Worm (Caenorhabditis elegans) whole organism, L4 larva: ENCODE results near the gene F22F1.2.

Experiments
- D1046.2 ChIP-seq: fragments of 200-800 bp; sonication (Bioruptor generic); IDR thresholded peaks from 2 replicates; pipeline ENCODE4 v1.3.6; 2022; ENCODE audit warnings: missing genetic modification characterization, missing compliant biosample characterization
- F37D6.2 ChIP-seq: sonication (generic microtip); optimal IDR thresholded peaks from 2 replicates; lab custom pipeline; 2016; ENCODE audit warnings: mild to moderate bottlenecking, missing genetic modification characterization, missing compliant biosample characterization
- F49E8.2 ChIP-seq: sonication (generic microtip); optimal IDR thresholded peaks from 2 replicates; lab custom pipeline; 2016; ENCODE audit warnings: missing compliant biosample characterization, mild to moderate bottlenecking, missing genetic modification characterization, borderline replicate concordance
- Y105C5A.15 ChIP-seq: fragments of 200-800 bp; sonication (Bioruptor generic); IDR thresholded peaks from 2 replicates; pipeline ENCODE4 v1.3.6; 2022; ENCODE audit warnings: missing genetic modification characterization, missing compliant biosample characterization
- Y5F2A.4 ChIP-seq: fragments of 200-800 bp; sonication (Bioruptor generic); optimal IDR thresholded peaks from 2 replicates; lab custom pipeline; 2018; ENCODE audit warnings: mild to moderate bottlenecking, missing genetic modification characterization, missing compliant biosample characterization
- ZK337.2 ChIP-seq: fragments of 200-800 bp; sonication (Bioruptor generic); IDR thresholded peaks from 2 replicates; pipeline ENCODE4 v1.3.6; 2022; ENCODE audit warnings: missing genetic modification reagents, missing genetic modification characterization, missing compliant biosample characterization
- ZK546.5 ChIP-seq, 2 experiments: sonication (generic microtip); optimal IDR thresholded peaks; 2 replicates each; lab custom pipeline; 2017; ENCODE audit warnings: missing biosample characterization in 2 of 2, missing genetic modification characterization in 2 of 2
- aly-2 ChIP-seq: sonication (generic microtip); optimal IDR thresholded peaks from 2 replicates; lab custom pipeline; 2018; ENCODE audit warnings: missing biosample characterization, missing genetic modification characterization
- ama-1 ChIP-seq: fragments of 150-350 bp; optimal IDR thresholded peaks from 2 replicates; lab custom pipeline; 2014; ENCODE audit warnings: inconsistent platforms, mixed read lengths
- arid-1 ChIP-seq: fragments of 200-800 bp; sonication (Bioruptor generic); conservative IDR thresholded peaks from 2 replicates; pipeline ENCODE4 v1.3.6; 2022; ENCODE audit warnings: missing genetic modification reagents, missing genetic modification characterization, missing compliant biosample characterization
- ceh-20 ChIP-seq: fragments of 200-800 bp; sonication (Bioruptor generic); IDR thresholded peaks from 2 replicates; pipeline ENCODE4 v1.3.6; 2022; ENCODE audit warnings: missing genetic modification reagents, missing genetic modification characterization, missing compliant biosample characterization
- ceh-32 ChIP-seq: sonication (generic microtip); optimal IDR thresholded peaks from 2 replicates; lab custom pipeline; 2016; ENCODE audit warnings: mild to moderate bottlenecking, missing genetic modification characterization, missing compliant biosample characterization; ENCODE audit not compliant: poor library complexity
- ces-1 ChIP-seq: fragments of 150-350 bp; sonication (generic microtip); optimal IDR thresholded peaks from 4 replicates; lab custom pipeline; 2014; ENCODE audit warnings: missing biosample characterization, missing genetic modification reagents, missing genetic modification characterization
- daf-12 ChIP-seq: fragments of 150-350 bp; optimal IDR thresholded peaks from 2 replicates; lab custom pipeline; 2014; ENCODE audit warnings: missing biosample characterization, missing genetic modification reagents, missing genetic modification characterization
- daf-19 ChIP-seq: fragments of 200-800 bp; sonication (Bioruptor generic); conservative IDR thresholded peaks from 2 replicates; pipeline ENCODE4 v1.3.6; 2022; ENCODE audit warnings: missing genetic modification characterization, missing compliant biosample characterization
- daf-8 ChIP-seq: fragments of 200-800 bp; sonication (Bioruptor generic); IDR thresholded peaks from 2 replicates; pipeline ENCODE4 v1.3.6; 2022; ENCODE audit warnings: missing genetic modification characterization, missing compliant biosample characterization
- dmd-6 ChIP-seq: fragments of 200-800 bp; sonication (Bioruptor generic); IDR thresholded peaks from 2 replicates; pipeline ENCODE4 v1.3.6; 2022; ENCODE audit warnings: missing genetic modification reagents, missing genetic modification characterization, missing compliant biosample characterization
- dmd-8 ChIP-seq: fragments of 200-800 bp; sonication (Bioruptor generic); IDR thresholded peaks from 2 replicates; pipeline ENCODE4 v1.3.6; 2022; ENCODE audit warnings: missing genetic modification characterization, missing compliant biosample characterization
- dmd-9 ChIP-seq: fragments of 200-800 bp; sonication (Bioruptor generic); IDR thresholded peaks from 2 replicates; pipeline ENCODE4 v1.3.6; 2022; ENCODE audit warnings: missing genetic modification reagents, missing genetic modification characterization, missing compliant biosample characterization
- dpl-1 ChIP-seq: fragments of 150-350 bp; optimal IDR thresholded peaks from 2 replicates; lab custom pipeline; 2014; ENCODE audit warnings: missing biosample characterization, missing genetic modification reagents, missing genetic modification characterization
- dve-1 ChIP-seq: sonication (generic microtip); optimal IDR thresholded peaks from 2 replicates; lab custom pipeline; 2017; ENCODE audit warnings: antibody characterized with exemption, mild to moderate bottlenecking, missing genetic modification characterization, missing compliant biosample characterization; ENCODE audit not compliant: insufficient read depth
- egl-27 ChIP-seq: sonication (generic microtip); optimal IDR thresholded peaks from 3 replicates; lab custom pipeline; 2017; ENCODE audit warnings: missing biosample characterization, missing genetic modification reagents, missing genetic modification characterization
- egl-43 ChIP-seq: fragments of 200-800 bp; sonication (Bioruptor generic); IDR thresholded peaks from 2 replicates; pipeline ENCODE4 v1.3.6; 2022; ENCODE audit warnings: missing genetic modification reagents, missing genetic modification characterization, missing compliant biosample characterization
- hif-1 ChIP-seq, 2 experiments: sonication (generic microtip); optimal IDR thresholded peaks; 2 replicates each; lab custom pipeline; 2016 to 2017; ENCODE audit warnings: missing compliant biosample characterization in 2 of 2, missing genetic modification characterization in 2 of 2, missing genetic modification reagents in 2 of 2, missing genotype in 2 of 2, mild to moderate bottlenecking in 1 of 2
- hlh-11 ChIP-seq: fragments of 200-800 bp; sonication (Bioruptor generic); optimal IDR thresholded peaks from 2 replicates; lab custom pipeline; 2018; ENCODE audit warnings: mild to moderate bottlenecking, missing genetic modification characterization, missing compliant biosample characterization
- hlh-30 ChIP-seq: sonication (generic microtip); optimal IDR thresholded peaks from 2 replicates; lab custom pipeline; 2017; ENCODE audit warnings: antibody characterized with exemption, mild to moderate bottlenecking, missing genetic modification characterization, missing compliant biosample characterization; ENCODE audit not compliant: insufficient read depth
- jun-1 ChIP-seq: fragments of 150-350 bp; optimal IDR thresholded peaks from 2 replicates; lab custom pipeline; 2014; ENCODE audit warnings: missing biosample characterization, missing genetic modification reagents, missing genetic modification characterization
- lim-7 ChIP-seq: fragments of 200-800 bp; sonication (Bioruptor generic); IDR thresholded peaks from 2 replicates; pipeline ENCODE4 v1.3.6; 2022; ENCODE audit warnings: missing genetic modification characterization, missing compliant biosample characterization
- lin-38 ChIP-seq: fragments of 200-800 bp; sonication (Bioruptor generic); IDR thresholded peaks from 2 replicates; pipeline ENCODE4 v1.3.6; 2022; ENCODE audit warnings: missing genetic modification reagents, missing genetic modification characterization, missing compliant biosample characterization
- mdl-1 ChIP-seq, 2 experiments: fragments of 150-350 bp in 1 of 2; sonication (generic microtip) in 1 of 2; optimal IDR thresholded peaks; 2 replicates each; lab custom pipeline; 2014 to 2017; ENCODE audit warnings: missing biosample characterization in 2 of 2, missing genetic modification characterization in 2 of 2
- mdt-29 ChIP-seq: fragments of 200-800 bp; sonication (Bioruptor generic); IDR thresholded peaks from 2 replicates; pipeline ENCODE4 v1.3.6; 2022; ENCODE audit warnings: missing genetic modification reagents, missing genetic modification characterization, missing compliant biosample characterization
- mep-1 ChIP-seq: fragments of 150-350 bp; sonication (generic microtip); optimal IDR thresholded peaks from 3 replicates; lab custom pipeline; 2014; ENCODE audit warnings: missing biosample characterization, missing genetic modification characterization
- mes-2 ChIP-seq: sonication (generic microtip); optimal IDR thresholded peaks from 2 replicates; lab custom pipeline; 2016; ENCODE audit warnings: missing genotype, mild to moderate bottlenecking, missing genetic modification characterization, missing compliant biosample characterization; ENCODE audit not compliant: poor library complexity, severe bottlenecking
- nhr-10 ChIP-seq: fragments of 150-350 bp; optimal IDR thresholded peaks from 2 replicates; lab custom pipeline; 2014; ENCODE audit warnings: missing biosample characterization, missing genetic modification characterization
- nhr-237 ChIP-seq: sonication (generic microtip); optimal IDR thresholded peaks from 2 replicates; lab custom pipeline; 2017; ENCODE audit warnings: missing biosample characterization, missing genetic modification characterization
- nhr-28 ChIP-seq: fragments of 150-350 bp; optimal IDR thresholded peaks from 2 replicates; lab custom pipeline; 2014; ENCODE audit warnings: missing biosample characterization, missing genetic modification characterization
- nhr-76 ChIP-seq: fragments of 150-350 bp; optimal IDR thresholded peaks from 2 replicates; lab custom pipeline; 2014; ENCODE audit warnings: missing biosample characterization, missing genetic modification characterization
- pha-4 ChIP-seq, 2 experiments: fragments of 150-350 bp in 1 of 2; fragments of 200-800 bp in 1 of 2; sonication (Bioruptor generic) in 1 of 2; IDR thresholded peaks in 1 of 2; optimal IDR thresholded peaks in 1 of 2; 2 replicates each; pipeline versions ENCODE4 v1.3.6 to Lab custom; 2014 to 2022; ENCODE audit warnings: missing genetic modification characterization in 2 of 2, missing genetic modification reagents in 2 of 2, missing biosample characterization in 1 of 2, missing compliant biosample characterization in 1 of 2
- php-3 ChIP-seq: fragments of 200-800 bp; sonication (Bioruptor generic); IDR thresholded peaks from 2 replicates; pipeline ENCODE4 v1.3.6; 2022; ENCODE audit warnings: missing genetic modification reagents, missing genetic modification characterization, missing compliant biosample characterization
- pqm-1 ChIP-seq: sonication (generic microtip); optimal IDR thresholded peaks from 2 replicates; lab custom pipeline; 2017; ENCODE audit warnings: missing biosample characterization, missing genetic modification characterization
- set-16 ChIP-seq: fragments of 200-800 bp; sonication (Bioruptor generic); IDR thresholded peaks from 2 replicates; pipeline ENCODE4 v1.3.6; 2022; ENCODE audit warnings: missing genetic modification reagents, missing genetic modification characterization, missing compliant biosample characterization
- tra-1 ChIP-seq: fragments of 200-800 bp; sonication (Bioruptor generic); IDR thresholded peaks from 2 replicates; pipeline ENCODE4 v1.3.6; 2022; ENCODE audit warnings: missing genetic modification reagents, missing genetic modification characterization, missing compliant biosample characterization
- unc-130 ChIP-seq: sonication (generic microtip); optimal IDR thresholded peaks from 2 replicates; lab custom pipeline; 2016; ENCODE audit warnings: missing genetic modification reagents, missing genetic modification characterization, missing compliant biosample characterization
- unc-39 ChIP-seq: sonication (generic microtip); optimal IDR thresholded peaks from 2 replicates; lab custom pipeline; 2017; ENCODE audit warnings: missing biosample characterization, missing genetic modification characterization
- vab-7 ChIP-seq: fragments of 200-800 bp; sonication (Bioruptor generic); IDR thresholded peaks from 2 replicates; pipeline ENCODE4 v1.3.6; 2022; ENCODE audit warnings: missing genetic modification reagents, missing genetic modification characterization, missing compliant biosample characterization
- zag-1 ChIP-seq: fragments of 150-350 bp; optimal IDR thresholded peaks from 2 replicates; lab custom pipeline; 2014; ENCODE audit warnings: missing biosample characterization, missing genetic modification characterization
- zfp-2 ChIP-seq: sonication (generic microtip); optimal IDR thresholded peaks from 2 replicates; lab custom pipeline; 2016; ENCODE audit warnings: mild to moderate bottlenecking, missing genetic modification characterization, missing compliant biosample characterization
- zfp-3 ChIP-seq: fragments of 200-800 bp; sonication (Bioruptor generic); conservative IDR thresholded peaks from 2 replicates; pipeline ENCODE4 v1.3.6; 2022; ENCODE audit warnings: missing genetic modification reagents, missing genetic modification characterization, missing compliant biosample characterization
- zip-2 ChIP-seq: fragments of 150-350 bp; optimal IDR thresholded peaks from 2 replicates; lab custom pipeline; 2014; ENCODE audit warnings: missing biosample characterization, missing genetic modification characterization
- ztf-11 ChIP-seq: fragments of 150-350 bp; optimal IDR thresholded peaks from 2 replicates; lab custom pipeline; 2014; ENCODE audit warnings: missing biosample characterization, missing genetic modification characterization
- ztf-7 ChIP-seq: fragments of 150-350 bp; optimal IDR thresholded peaks from 2 replicates; lab custom pipeline; 2014; ENCODE audit warnings: missing biosample characterization, missing genetic modification characterization

The F22F1.2 gene

ce11 chrX:8156502-8156901 is 6.0 kb upstream of the F22F1.2 start (continued):
- TF ChIP-seq unc-130 (no peak), egl-43 (peak; percentile 78), lim-7 (GFP tag; lab: Robert Waterston, UW) (peak; percentile 83), nhr-237 (tag; lab: Kevin White, UChicago) (no peak), ceh-20 (GFP tag; lab: Robert Waterston, UW) (peak; percentile 50; the same call in 1 of the 2 replicates), tra-1 (no peak), dmd-6 (GFP tag; lab: Robert Waterston, UW) (peak; percentile 65), mes-2 (tag; lab: Kevin White, UChicago) (peak; percentile 72), zfp-3 (0 out of 2 replicates have a peak, but pooled peaks have one; percentile 41), dmd-9 (no peak), vab-7 (peak; percentile 72), ces-1 (no peak), ZK546.5 (tag; optimal IDR thresholded peaks at IDR 0.05; lab: Kevin White, UChicago) (no peak), dpl-1 (no peak), arid-1 (GFP tag; lab: Robert Waterston, UW) (peak; percentile 57; the same call in 1 of the 2 replicates), mdt-29 (GFP tag; lab: Robert Waterston, UW) (no peak), zfp-2 (tag; lab: Kevin White, UChicago) (no peak), pqm-1 (tag; lab: Kevin White, UChicago) (no peak), ztf-7 (peak; percentile 9), mdl-1 (tag; optimal IDR thresholded peaks at IDR 0.05; lab: Kevin White, UChicago) (no peak), D1046.2 (GFP tag; lab: Robert Waterston, UW) (no peak), Y5F2A.4 (GFP tag; lab: Kevin White, UChicago) (no peak), ama-1 (lab: Kevin White, UChicago) (no peak), F37D6.2 (tag; lab: Kevin White, UChicago) (no peak), daf-8 (GFP tag; lab: Robert Waterston, UW) (no peak), dve-1 (tag; lab: Kevin White, UChicago) (peak; percentile 65), Y105C5A.15 (GFP tag; lab: Robert Waterston, UW) (0 out of 2 replicates have a peak, but pooled peaks have one; percentile 65), php-3 (GFP tag; lab: Robert Waterston, UW) (peak; percentile 44; the same call in 1 of the 2 replicates), pha-4 (GFP tag; IDR thresholded peaks at IDR 0.05; lab: Robert Waterston, UW) (peak; percentile 71; the same call in 1 of the 2 replicates), pha-4 (tag; optimal IDR thresholded peaks at IDR 0.05; lab: Kevin White, UChicago) (no peak), aly-2 (no peak), mep-1 (tag; lab: Kevin White, UChicago) (peak; percentile 64), jun-1 (tag; lab: Kevin White, UChicago) (no peak), egl-27 (tag; lab: Kevin White, UChicago) (no peak), F49E8.2 (no peak), zip-2 (tag; lab: Kevin White, UChicago) (no peak), ztf-11 (tag; lab: Kevin White, UChicago) (no peak), nhr-10 (no peak), dmd-8 (GFP tag; lab: Robert Waterston, UW) (0 out of 2 replicates have a peak, but pooled peaks have one; percentile 60), set-16 (GFP tag; lab: Robert Waterston, UW) (no peak), nhr-76 (tag; lab: Kevin White, UChicago) (no peak), zag-1 (no peak), hlh-30 (tag; lab: Kevin White, UChicago) (peak; percentile 50), daf-19 (no peak), ceh-32 (tag; lab: Kevin White, UChicago) (no peak), ZK337.2 (peak; percentile 68; the same call in 1 of the 2 replicates), nhr-28 (peak; percentile 21), hif-1 (tag; optimal IDR thresholded peaks at IDR 0.05; lab: Kevin White, UChicago) (no peak), daf-12 (tag; lab: Kevin White, UChicago) (no peak), unc-39 (tag; lab: Kevin White, UChicago) (no peak), hlh-11 (tag; lab: Kevin White, UChicago) (peak; percentile 32), lin-38 (peak; percentile 50)
